Worm (Caenorhabditis elegans) whole organism, L4/young adult: ENCODE measurements around the gene nhx-4.

Experiments used
- W03F9.2 ChIP-seq: fragments of 150-350 bp; optimal IDR thresholded peaks from 2 replicates; lab custom pipeline; 2014; ENCODE audit warnings: missing biosample characterization, missing genetic modification characterization
- dao-5 ChIP-seq: sonication (generic microtip); optimal IDR thresholded peaks from 2 replicates; lab custom pipeline; 2016; ENCODE audit warnings: missing genotype, missing genetic modification characterization, moderate library complexity, missing compliant biosample characterization
- him-1 ChIP-seq: sonication (generic microtip); optimal IDR thresholded peaks from 2 replicates; lab custom pipeline; 2016; ENCODE audit warnings: missing genotype, missing genetic modification reagents, missing genetic modification characterization, missing compliant biosample characterization

DNA sequence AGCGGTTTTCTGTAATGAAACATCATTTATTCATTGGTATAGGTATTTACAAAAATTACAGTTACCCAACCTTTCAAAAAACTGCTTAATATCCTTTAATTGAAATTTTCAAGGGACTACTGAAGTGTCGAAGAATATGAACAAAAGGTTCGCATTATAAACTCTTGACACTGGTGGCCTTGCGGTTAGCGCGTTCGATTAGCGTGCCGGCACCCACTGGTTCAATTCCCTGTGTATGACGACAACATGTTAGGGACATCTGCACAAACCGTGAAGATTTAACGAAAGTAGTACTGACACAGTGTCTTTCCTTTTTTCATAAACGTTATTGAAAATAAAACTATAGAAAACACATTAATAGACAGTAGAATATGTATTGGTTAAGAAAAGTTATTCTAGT is 46.4 kb upstream of the nhx-4 start:
- TF ChIP-seq him-1 (tag; lab: Kevin White, UChicago), result no peak
- peak; percentile 47 for TF ChIP-seq W03F9.2
- TF ChIP-seq dao-5 (tag; lab: Kevin White, UChicago), result peak; percentile 85
